Fruit fly (Drosophila melanogaster): ENCODE results near the gene Galt.

The Galt gene

DNA sequence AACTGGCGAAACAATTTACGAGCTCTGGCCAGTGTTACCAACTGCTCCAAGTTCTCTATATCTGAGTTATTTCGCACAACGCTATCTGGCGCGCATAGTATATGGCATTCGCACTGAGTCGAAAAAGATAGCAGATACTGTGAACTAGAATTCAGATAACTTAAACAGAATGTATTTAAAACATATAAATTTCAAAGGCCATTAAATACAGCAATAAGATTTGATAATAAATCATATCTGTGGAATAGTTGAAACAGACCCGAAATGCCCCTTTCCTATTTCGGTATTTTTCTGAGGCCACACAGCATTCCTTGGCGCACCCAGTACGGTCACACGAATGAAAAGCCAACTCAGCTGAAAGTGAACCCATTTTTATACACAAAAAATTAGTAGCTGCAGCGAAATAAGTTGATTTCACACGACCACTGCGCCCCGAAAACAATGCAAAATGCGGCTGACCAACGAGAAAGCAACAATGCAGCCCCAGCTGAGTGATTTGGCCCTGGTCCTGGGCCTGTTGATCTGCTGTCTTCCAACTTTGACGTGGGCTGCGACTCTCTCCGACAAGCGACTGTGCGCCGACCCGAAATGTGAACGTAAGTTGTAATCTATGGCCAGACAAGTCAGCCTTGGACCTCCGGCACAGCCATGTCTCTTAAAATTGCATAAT, 18.6 kb downstream of the Galt start, which contains the start of the genes CG31635 and Tango1 (continued):
- peak; percentile 9 for TF ChIP-seq gro (GFP tag; optimal IDR thresholded peaks at IDR 0.05)
- peak; percentile 31 for TF ChIP-seq CG15479 (GFP tag; optimal IDR thresholded peaks at IDR 0.05)
- TF ChIP-seq Dll (GFP tag; IDR thresholded peaks at IDR 0.05; ENCODE audit: partially characterized antibody): 0 out of 4 replicates have a peak, but pooled peaks have one; percentile 20
- TF ChIP-seq gcm2 (GFP tag; optimal IDR thresholded peaks at IDR 0.05): no peak
- TF ChIP-seq CG9215 (GFP tag; IDR thresholded peaks at IDR 0.05): peak; percentile 43
- no peak for TF ChIP-seq bowl (GFP tag; IDR thresholded peaks at IDR 0.05)
- TF ChIP-seq z (GFP tag; IDR thresholded peaks at IDR 0.05): no peak
- TF ChIP-seq CG14014 (GFP tag; IDR thresholded peaks at IDR 0.05): no peak
- peak; percentile 27 for TF ChIP-seq sug (tag; optimal IDR thresholded peaks at IDR 0.05)
- peak; percentile 96 for TF ChIP-seq gfzf (GFP tag; optimal IDR thresholded peaks at IDR 0.05)
- TF ChIP-seq Lhr (GFP tag; optimal IDR thresholded peaks at IDR 0.05): peak; percentile 73
- TF ChIP-seq trem (tag; optimal IDR thresholded peaks at IDR 0.05): peak; percentile 76
- TF ChIP-seq CG17612 (GFP tag; IDR thresholded peaks at IDR 0.05): no peak
- TF ChIP-seq dysf (GFP tag; IDR thresholded peaks at IDR 0.05): 0 out of 3 replicates have a peak, but pooled peaks have one; percentile 22
- peak; percentile 40 for TF ChIP-seq ftz-f1 (GFP tag; optimal IDR thresholded peaks at IDR 0.05)
- TF ChIP-seq hkb (optimal IDR thresholded peaks at IDR 0.05): peak; percentile 95
- TF ChIP-seq hkb (GFP tag; IDR thresholded peaks at IDR 0.05): no peak
- TF ChIP-seq zfh1 (GFP tag; IDR thresholded peaks at IDR 0.05): no peak
- TF ChIP-seq CG11247 (GFP tag; IDR thresholded peaks at IDR 0.05): no peak
- TF ChIP-seq D19A (tag; optimal IDR thresholded peaks at IDR 0.05): no peak
- peak; percentile 39 for TF ChIP-seq CG2120 (GFP tag; optimal IDR thresholded peaks at IDR 0.05)
- no peak for TF ChIP-seq Neu2 (GFP tag; optimal IDR thresholded peaks at IDR 0.05; ENCODE audit: borderline replicate concordance)
- TF ChIP-seq CG10321 (GFP tag; IDR thresholded peaks at IDR 0.05): no peak
- no peak for TF ChIP-seq repo (GFP tag; optimal IDR thresholded peaks at IDR 0.05)
- peak; percentile 57 for TF ChIP-seq Max (GFP tag; optimal IDR thresholded peaks at IDR 0.05)
- TF ChIP-seq Sin3A (optimal IDR thresholded peaks at IDR 0.05): peak; percentile 98

DNA sequence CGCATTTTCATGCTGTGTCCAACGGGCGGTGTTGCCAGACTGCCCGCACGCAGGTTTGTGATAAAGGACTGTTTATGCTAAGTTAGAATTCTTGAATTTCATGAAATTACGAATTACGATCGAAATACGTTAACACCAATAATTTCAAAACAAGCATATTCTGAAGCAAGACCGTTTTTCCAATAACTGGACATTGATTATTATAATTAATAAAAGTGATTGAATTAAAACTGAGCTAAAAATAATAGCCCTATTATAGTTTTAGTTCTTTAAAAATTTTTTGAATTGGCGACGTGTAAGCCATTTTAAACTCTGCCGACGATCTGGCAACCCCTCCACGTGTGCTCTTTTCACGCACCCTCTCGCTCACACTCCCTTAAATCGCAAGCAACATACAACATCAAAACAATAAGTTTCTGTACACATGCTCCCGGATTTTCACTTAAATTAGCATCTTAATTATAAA, 19.6 kb downstream of the Galt start:
- TF ChIP-seq chif (GFP tag; optimal IDR thresholded peaks at IDR 0.05): peak; percentile 89
- peak; percentile 96 for TF ChIP-seq az2 (GFP tag; optimal IDR thresholded peaks at IDR 0.05)
- TF ChIP-seq Hr3 (GFP tag; optimal IDR thresholded peaks at IDR 0.05): peak; percentile 96
- TF ChIP-seq CG5953 (GFP tag; IDR thresholded peaks at IDR 0.05): peak; percentile 82
- peak; percentile 83 for TF ChIP-seq sqz (GFP tag; optimal IDR thresholded peaks at IDR 0.05)
- peak; percentile 93 for TF ChIP-seq run (tag; optimal IDR thresholded peaks at IDR 0.05)
- TF ChIP-seq repo (GFP tag; optimal IDR thresholded peaks at IDR 0.05): peak; percentile 84
- peak; percentile 98 for TF ChIP-seq CG13775 (GFP tag; optimal IDR thresholded peaks at IDR 0.05)
- TF ChIP-seq Doc2 (GFP tag; IDR thresholded peaks at IDR 0.05): peak; percentile 64; the same call in 1 of the 2 replicates
- TF ChIP-seq CG9215 (GFP tag; IDR thresholded peaks at IDR 0.05): peak; percentile 93
- TF ChIP-seq TFAM (GFP tag; optimal IDR thresholded peaks at IDR 0.05): peak; percentile 47
- peak; percentile 90 for TF ChIP-seq CG10462 (GFP tag; optimal IDR thresholded peaks at IDR 0.05)
- TF ChIP-seq D19A (tag; optimal IDR thresholded peaks at IDR 0.05): peak; percentile 90
- peak; percentile 67 for TF ChIP-seq luna (GFP tag; optimal IDR thresholded peaks at IDR 0.05)
- no peak for TF ChIP-seq cg (GFP tag; optimal IDR thresholded peaks at IDR 0.05)
- peak; percentile 88 for TF ChIP-seq CG33213 (GFP tag; optimal IDR thresholded peaks at IDR 0.05)
- TF ChIP-seq ttk (GFP tag; IDR thresholded peaks at IDR 0.05): peak; percentile 90
- TF ChIP-seq ara (GFP tag; IDR thresholded peaks at IDR 0.05): peak; percentile 86
- TF ChIP-seq bcd (GFP tag; optimal IDR thresholded peaks at IDR 0.05): peak; percentile 96
- peak; percentile 77 to 92 for TF ChIP-seq bsh (GFP tag; optimal IDR thresholded peaks at IDR 0.05)
- TF ChIP-seq Hsf (GFP tag; optimal IDR thresholded peaks at IDR 0.05): peak; percentile 96
- TF ChIP-seq tup (GFP tag; optimal IDR thresholded peaks at IDR 0.05): peak; percentile 83
- no peak for TF ChIP-seq br (optimal IDR thresholded peaks at IDR 0.05)
- TF ChIP-seq D (optimal IDR thresholded peaks at IDR 0.05): no peak
- peak; percentile 93 for TF ChIP-seq D (GFP tag; optimal IDR thresholded peaks at IDR 0.05)
- peak; percentile 79 for TF ChIP-seq MBD-R2 (GFP tag; IDR thresholded peaks at IDR 0.05)
- peak; percentile 100 for TF ChIP-seq CG4820 (GFP tag; optimal IDR thresholded peaks at IDR 0.05)
- peak; percentile 90 for TF ChIP-seq CG14050 (GFP tag; IDR thresholded peaks at IDR 0.05)
- peak; percentile 90 for TF ChIP-seq CG13624 (GFP tag; optimal IDR thresholded peaks at IDR 0.05)

Measured in whole organism, embryonic.